Fruit fly (Drosophila melanogaster): ENCODE results near the gene CG3277.

CG3277 gene

DNA sequence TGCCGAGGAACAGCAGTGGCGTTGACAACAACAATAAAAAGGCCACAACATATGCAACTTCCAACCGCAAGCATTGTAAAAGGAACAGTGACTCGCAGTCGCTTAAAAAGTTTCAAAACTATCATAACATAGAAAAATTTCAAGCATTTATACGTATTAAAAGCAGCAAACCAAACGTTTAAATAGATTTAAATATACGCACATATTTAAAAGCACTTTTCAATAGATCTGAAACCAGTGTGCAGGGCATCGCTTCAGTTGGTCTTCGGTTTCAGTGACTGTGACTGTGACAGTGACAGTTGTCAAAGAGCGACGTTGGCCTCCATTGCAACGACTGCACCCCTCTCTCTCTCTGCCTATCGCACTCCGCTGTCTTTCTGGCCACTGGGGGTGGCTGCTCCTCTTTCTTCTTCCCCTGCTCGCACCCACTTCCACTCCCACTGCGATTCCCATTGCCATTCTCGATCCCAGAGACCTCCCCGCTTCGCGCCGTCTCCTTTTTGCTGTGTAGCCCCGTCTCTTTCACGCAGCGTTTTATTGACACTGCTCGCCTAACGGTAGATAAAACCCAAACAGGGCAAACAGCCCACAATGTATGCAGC is 44.3 kb downstream of the CG3277 start (continued):
- TF ChIP-seq fd59A (GFP tag; optimal IDR thresholded peaks at IDR 0.05) (peak; percentile 89), ss (GFP tag; optimal IDR thresholded peaks at IDR 0.05) (peak; percentile 83 to 91), cyc (GFP tag; optimal IDR thresholded peaks at IDR 0.05) (peak; percentile 80), CG6163 (GFP tag; IDR thresholded peaks at IDR 0.05) (peak; percentile 98), CG9139 (GFP tag; optimal IDR thresholded peaks at IDR 0.05) (peak; percentile 86), Eip75B (GFP tag; optimal IDR thresholded peaks at IDR 0.05) (peak; percentile 92), CG6854 (GFP tag; optimal IDR thresholded peaks at IDR 0.05) (peak; percentile 77), CG4318 (GFP tag; optimal IDR thresholded peaks at IDR 0.05) (peak; percentile 85), Sox15 (GFP tag; optimal IDR thresholded peaks at IDR 0.05) (peak; percentile 87), Hr39 (GFP tag; optimal IDR thresholded peaks at IDR 0.05) (peak; percentile 91), Hr38 (GFP tag; optimal IDR thresholded peaks at IDR 0.05) (peak; percentile 46), Lpt (GFP tag; optimal IDR thresholded peaks at IDR 0.05) (peak; percentile 93), fkh (GFP tag; optimal IDR thresholded peaks at IDR 0.05) (peak; percentile 37), dac (GFP tag; optimal IDR thresholded peaks at IDR 0.05) (peak; percentile 90), achi (GFP tag; optimal IDR thresholded peaks at IDR 0.05) (peak; percentile 95), Hr4 (GFP tag; optimal IDR thresholded peaks at IDR 0.05) (peak; percentile 94), CG6792 (GFP tag; optimal IDR thresholded peaks at IDR 0.05) (peak; percentile 95), svp (GFP tag) (peak; percentile 97), fd85E (GFP tag; optimal IDR thresholded peaks at IDR 0.05) (peak; percentile 76), CG10631 (GFP tag; optimal IDR thresholded peaks at IDR 0.05) (peak; percentile 94), CG11762 (GFP tag; optimal IDR thresholded peaks at IDR 0.05; ENCODE audit: insufficient read depth) (peak; percentile 93), salr (GFP tag; optimal IDR thresholded peaks at IDR 0.05) (peak; percentile 86 to 91), dsx (GFP tag; optimal IDR thresholded peaks at IDR 0.05; ENCODE audit: poor library complexity, severe bottlenecking) (peak; percentile 89), net (GFP tag; optimal IDR thresholded peaks at IDR 0.05) (peak; percentile 92), Ets21C (GFP tag; optimal IDR thresholded peaks at IDR 0.05) (peak; percentile 92), esn (GFP tag; optimal IDR thresholded peaks at IDR 0.05) (peak; percentile 95), Eip93F (GFP tag; optimal IDR thresholded peaks at IDR 0.05) (no peak), CG31627 (GFP tag; optimal IDR thresholded peaks at IDR 0.05) (peak; percentile 89), CG10669 (GFP tag; optimal IDR thresholded peaks at IDR 0.05) (peak; percentile 94), pdm3 (GFP tag; optimal IDR thresholded peaks at IDR 0.05) (peak; percentile 97)

DNA sequence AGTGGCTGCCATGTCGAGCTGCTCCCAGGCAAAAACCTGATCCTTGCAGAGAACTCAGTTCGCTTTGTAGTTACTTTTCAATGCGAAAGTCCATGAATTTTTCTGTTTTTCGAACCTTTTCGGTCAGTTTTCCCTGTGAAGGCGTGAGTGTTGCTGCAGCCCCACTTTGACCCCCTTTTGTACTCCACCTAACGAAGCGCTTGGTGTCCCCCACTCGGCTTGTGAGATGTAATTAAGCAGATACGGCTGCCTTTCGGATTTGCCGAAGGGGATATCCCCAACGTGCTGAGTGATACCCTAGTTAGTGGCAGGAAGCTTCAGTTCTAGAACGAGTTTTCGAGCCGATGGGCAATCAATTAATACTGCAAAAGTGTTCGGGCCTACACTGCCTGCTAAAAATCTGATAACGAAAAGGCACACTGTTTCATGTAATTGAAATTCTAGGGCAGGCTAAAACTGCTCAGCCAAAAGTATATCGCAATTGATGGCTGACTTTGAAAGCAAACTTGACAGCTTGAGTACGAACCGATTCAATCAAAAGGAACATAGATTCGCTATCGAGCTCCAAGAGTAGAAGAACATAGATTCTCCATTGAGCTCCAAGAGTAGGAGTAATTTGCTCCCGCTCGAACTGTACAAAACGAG is 47.8 kb downstream of the CG3277 start:
- no peak for TF ChIP-seq Ets21C (GFP tag; optimal IDR thresholded peaks at IDR 0.05)
- TF ChIP-seq esn (GFP tag; optimal IDR thresholded peaks at IDR 0.05), result peak; percentile 19
- TF ChIP-seq Eip78C (GFP tag), result peak; percentile 91
- peak; percentile 36 for TF ChIP-seq CG6792 (GFP tag; optimal IDR thresholded peaks at IDR 0.05)
- TF ChIP-seq acj6 (GFP tag; optimal IDR thresholded peaks at IDR 0.05), result peak; percentile 27
- TF ChIP-seq CG3032 (tag; optimal IDR thresholded peaks at IDR 0.05), result peak; percentile 72
- TF ChIP-seq CG11294 (GFP tag; IDR thresholded peaks at IDR 0.05), result no peak
- peak; percentile 27 for TF ChIP-seq Sox14 (GFP tag; optimal IDR thresholded peaks at IDR 0.05)
- peak; percentile 80 for TF ChIP-seq dsx (GFP tag; optimal IDR thresholded peaks at IDR 0.05; ENCODE audit: poor library complexity, severe bottlenecking)
- peak; percentile 30 for TF ChIP-seq achi (GFP tag; optimal IDR thresholded peaks at IDR 0.05)
- no peak for TF ChIP-seq CG7368 (GFP tag; optimal IDR thresholded peaks at IDR 0.05)
- peak; percentile 26 for TF ChIP-seq net (GFP tag; optimal IDR thresholded peaks at IDR 0.05)
- TF ChIP-seq salr (GFP tag; optimal IDR thresholded peaks at IDR 0.05), result no peak
- no peak for TF ChIP-seq Blimp-1 (GFP tag; optimal IDR thresholded peaks at IDR 0.05)
- no peak for TF ChIP-seq CG4318 (GFP tag; optimal IDR thresholded peaks at IDR 0.05)
- TF ChIP-seq CG3919 (GFP tag; optimal IDR thresholded peaks at IDR 0.05), result peak; percentile 52
- TF ChIP-seq CG34406 (GFP tag; optimal IDR thresholded peaks at IDR 0.05), result peak; percentile 5
- TF ChIP-seq Hr4 (GFP tag; optimal IDR thresholded peaks at IDR 0.05), result no peak
- peak; percentile 32 for TF ChIP-seq OdsH (GFP tag; optimal IDR thresholded peaks at IDR 0.05)
- TF ChIP-seq pdm3 (GFP tag; optimal IDR thresholded peaks at IDR 0.05), result peak; percentile 36
- TF ChIP-seq CG11902 (GFP tag; optimal IDR thresholded peaks at IDR 0.05), result no peak
- TF ChIP-seq CG31627 (GFP tag; optimal IDR thresholded peaks at IDR 0.05), result peak; percentile 12
- no peak for TF ChIP-seq CG6276 (GFP tag; optimal IDR thresholded peaks at IDR 0.05)
- TF ChIP-seq Eip93F (GFP tag; optimal IDR thresholded peaks at IDR 0.05), result no peak
- no peak for TF ChIP-seq CG6854 (GFP tag; optimal IDR thresholded peaks at IDR 0.05)
- peak; percentile 66 for TF ChIP-seq CG6808 (GFP tag; optimal IDR thresholded peaks at IDR 0.05)
- TF ChIP-seq Ets96B (tag; optimal IDR thresholded peaks at IDR 0.05), result peak; percentile 58
- peak; percentile 63 for TF ChIP-seq fd59A (GFP tag; optimal IDR thresholded peaks at IDR 0.05)
- no peak for TF ChIP-seq Smox (GFP tag; optimal IDR thresholded peaks at IDR 0.05)
- TF ChIP-seq CG8632 (GFP tag; optimal IDR thresholded peaks at IDR 0.05), result no peak
- peak; percentile 30 for TF ChIP-seq Met (GFP tag; optimal IDR thresholded peaks at IDR 0.05)
